Worm (Caenorhabditis elegans) whole organism, dauer: ENCODE data around the gene gcy-21.
"Not testable (repeated sequence)": the region's sequence is repeated elsewhere in the genome, so short reads cannot be mapped to it uniquely, and the experiment has no call there.

Experiments
- unc-62 ChIP-seq: sonication (generic microtip); optimal IDR thresholded peaks from 2 replicates; lab custom pipeline; 2017; ENCODE audit warnings: missing biosample characterization, missing genetic modification reagents, missing genetic modification characterization

gcy-21 gene

DNA sequence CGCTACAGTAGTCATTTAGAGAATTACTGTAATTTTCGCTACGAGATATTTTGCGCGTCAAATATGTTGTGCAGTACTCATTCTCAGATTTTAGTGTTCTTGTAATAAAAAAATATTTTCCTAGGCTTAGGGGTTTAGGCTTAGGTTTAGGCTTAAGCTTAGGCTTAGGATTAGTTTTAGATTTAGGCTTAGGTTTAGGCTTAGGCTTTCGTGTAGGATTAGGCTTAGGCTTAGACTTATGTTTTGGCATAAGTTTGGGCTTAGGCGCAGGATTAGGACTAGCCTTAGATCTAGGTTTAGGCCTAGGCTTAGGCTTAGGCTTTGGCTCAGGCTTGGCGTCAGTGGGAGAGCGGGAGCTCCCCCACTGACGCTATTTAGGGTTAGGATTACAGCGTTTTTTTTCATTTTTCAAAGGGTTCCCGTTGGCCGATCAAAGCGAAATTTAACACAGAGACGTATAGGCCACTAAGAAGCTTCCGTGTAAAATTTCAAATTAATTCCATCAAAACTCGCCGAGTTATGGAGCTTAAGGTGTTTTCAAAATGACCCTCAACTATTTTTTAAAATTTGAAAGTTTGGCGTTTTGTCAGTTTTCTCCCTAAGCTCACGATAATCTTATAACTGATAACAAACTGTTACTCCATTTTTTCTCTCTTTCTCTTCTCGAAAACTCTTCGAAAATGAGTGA is 19.9 kb upstream of the gcy-21 start, which contains the start of gene F22E5.8:
Gene F22E5.8, plus strand, starts transcription at position 638 of the 688 bp plus-strand sequence.
- TF ChIP-seq unc-62 (GFP tag; lab: Kevin White, UChicago): not testable (repeated sequence)

DNA sequence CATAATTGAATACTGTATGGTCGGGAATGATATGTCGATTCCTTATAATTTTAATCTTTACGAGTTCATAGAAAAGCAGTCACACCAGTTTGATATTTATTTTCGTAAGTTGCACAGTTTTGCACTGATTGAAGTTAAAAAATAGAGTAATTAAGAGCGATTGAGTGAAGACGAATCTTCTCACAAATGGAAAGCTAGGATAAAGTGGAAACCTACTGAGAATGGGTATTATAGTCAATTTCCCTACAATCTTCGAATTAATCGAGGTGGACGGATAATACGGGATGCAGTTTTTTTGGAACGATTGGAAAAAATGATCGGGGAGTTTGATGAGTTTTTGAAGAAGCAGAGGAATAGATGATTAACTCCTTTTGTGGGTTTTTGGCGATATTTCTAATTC is 18.5 kb upstream of the gcy-21 start, which contains the start of gene F22E5.23:
Gene F22E5.23, plus strand, starts transcription at position 301 of the 400 bp plus-strand sequence.
- no peak for TF ChIP-seq unc-62 (GFP tag; lab: Kevin White, UChicago)

ce11 chrII:2641777-2642176 is 17.7 kb upstream of the gcy-21 start, which contains the start of gene F22E5.7:
F22E5.7 (plus strand) TSS chrII:2642077.
- no peak for TF ChIP-seq unc-62 (GFP tag; lab: Kevin White, UChicago)

- TF ChIP-seq unc-62 (GFP tag; lab: Kevin White, UChicago): no peak
These were observed 15.0 kb upstream of the gcy-21 start, which contains the start of gene F22E5.11 for ce11 chrII:2644498-2644897. F22E5.11 (minus strand) TSS chrII:2644598.

DNA sequence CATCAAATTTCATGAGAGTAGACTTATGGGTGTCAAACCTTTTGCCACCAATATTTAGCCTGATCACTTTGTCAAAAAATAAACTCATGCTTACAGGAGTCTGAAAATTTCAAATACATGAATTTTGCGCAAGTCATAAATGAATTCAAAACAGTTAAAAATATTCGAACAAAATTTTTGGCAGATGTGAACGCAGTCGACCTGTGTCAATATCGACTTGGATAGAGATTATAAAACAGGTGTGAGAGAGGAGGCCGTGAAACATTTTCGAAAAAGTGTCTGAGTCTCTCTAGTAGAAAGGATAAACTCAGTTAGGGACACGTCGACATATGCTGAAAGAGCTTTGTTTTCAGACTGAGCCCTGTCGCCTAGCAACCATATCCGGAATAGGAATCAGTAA is 12.7 kb upstream of the gcy-21 start, which contains the start of gene F22E5.12:
Gene F22E5.12, minus strand, starts transcription at position 101 of the 400 bp plus-strand sequence.
- TF ChIP-seq unc-62 (GFP tag; lab: Kevin White, UChicago): not testable (repeated sequence)

DNA sequence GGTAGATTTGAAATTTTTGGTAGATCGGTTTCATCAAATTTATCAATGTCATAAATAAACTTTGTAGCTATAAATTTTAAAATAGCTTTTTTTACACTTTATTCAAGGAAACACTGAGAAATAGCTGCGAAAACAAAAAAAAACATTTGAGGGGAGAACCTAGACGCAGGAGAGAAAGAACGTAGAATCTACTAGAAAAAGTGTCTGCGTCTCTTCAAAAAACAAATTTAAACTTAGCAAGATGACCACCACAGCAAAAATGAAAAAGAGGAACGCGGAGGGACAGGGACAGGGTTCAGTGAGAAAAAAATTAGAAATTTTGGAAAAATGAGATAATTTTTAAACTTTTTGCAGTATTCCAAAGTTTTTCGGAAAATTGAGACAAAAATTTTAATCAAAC is 10.4 kb upstream of the gcy-21 start:
- TF ChIP-seq unc-62 (GFP tag; lab: Kevin White, UChicago): no peak

DNA sequence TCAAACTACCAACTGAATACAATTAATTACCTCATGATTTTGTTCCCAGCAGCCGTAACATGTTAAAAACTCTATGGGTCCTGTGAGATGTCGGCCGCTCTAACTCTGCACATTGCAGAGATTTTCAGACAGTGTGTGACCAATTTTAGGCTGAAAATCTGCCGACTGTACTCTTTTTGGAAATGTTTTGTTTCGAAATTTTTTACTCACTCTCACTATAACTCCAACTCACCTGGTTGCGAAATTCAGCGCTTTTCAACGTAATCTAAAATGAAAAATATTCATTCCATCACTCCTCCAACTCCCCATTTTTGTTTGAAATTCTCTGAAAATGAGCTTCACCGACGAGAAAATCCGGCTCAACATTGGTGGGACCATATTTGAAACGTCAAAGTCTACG is 9.9 kb upstream of the gcy-21 start, which contains the start of the genes F22E5.13 and F22E5.6:
Gene F22E5.13, minus strand, starts transcription at position 101 of the 400 bp plus-strand sequence.
Gene F22E5.6, plus strand, starts transcription at position 297 of the 400 bp plus-strand sequence.
- TF ChIP-seq unc-62 (GFP tag; lab: Kevin White, UChicago): no peak

DNA sequence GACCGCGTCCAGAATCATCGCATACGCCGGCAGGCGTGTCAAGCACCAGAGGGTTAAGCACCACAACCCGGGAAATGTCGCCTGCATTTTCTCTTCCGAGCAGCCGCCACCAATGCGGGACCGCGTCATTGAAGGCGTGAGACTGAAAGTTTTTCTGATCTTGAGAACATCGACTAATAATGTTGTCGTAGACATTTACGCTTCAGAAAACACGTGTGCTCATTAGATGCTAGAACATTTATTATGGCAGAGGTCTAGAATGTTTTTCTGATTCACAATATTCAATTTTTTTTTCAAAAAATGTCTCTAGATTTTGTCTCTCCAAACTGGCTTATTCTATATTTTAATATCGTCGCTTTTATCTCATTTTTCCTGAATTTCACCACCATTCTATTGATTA is 2.9 kb upstream of the gcy-21 start, which contains the start of gene sri-47:
Gene sri-47, plus strand, starts transcription at position 301 of the 400 bp plus-strand sequence.
- TF ChIP-seq unc-62 (GFP tag; lab: Kevin White, UChicago): no peak

DNA sequence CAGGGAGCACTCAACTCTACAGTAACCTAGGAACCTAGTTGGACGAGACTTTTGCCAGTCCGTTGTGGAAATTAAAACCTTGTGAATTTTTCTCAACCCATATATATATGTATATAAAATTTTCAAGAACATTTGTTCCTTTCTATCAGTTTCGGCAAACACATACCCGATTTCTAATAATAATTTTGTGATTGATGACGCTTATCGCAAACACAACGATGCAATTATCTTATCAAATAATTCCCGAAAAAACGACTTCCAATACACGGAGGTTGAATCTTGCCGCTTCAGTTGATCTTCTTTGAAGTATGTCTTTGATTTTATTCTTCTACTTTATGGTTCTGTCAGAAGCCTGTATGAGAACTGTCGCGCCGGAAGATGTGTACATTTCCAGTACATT is 5.6 kb downstream of the gcy-21 start, which contains the start of gene F22E5.2:
Gene F22E5.2, plus strand, starts transcription at position 301 of the 400 bp plus-strand sequence.
- not testable (repeated sequence) for TF ChIP-seq unc-62 (GFP tag; lab: Kevin White, UChicago)

DNA sequence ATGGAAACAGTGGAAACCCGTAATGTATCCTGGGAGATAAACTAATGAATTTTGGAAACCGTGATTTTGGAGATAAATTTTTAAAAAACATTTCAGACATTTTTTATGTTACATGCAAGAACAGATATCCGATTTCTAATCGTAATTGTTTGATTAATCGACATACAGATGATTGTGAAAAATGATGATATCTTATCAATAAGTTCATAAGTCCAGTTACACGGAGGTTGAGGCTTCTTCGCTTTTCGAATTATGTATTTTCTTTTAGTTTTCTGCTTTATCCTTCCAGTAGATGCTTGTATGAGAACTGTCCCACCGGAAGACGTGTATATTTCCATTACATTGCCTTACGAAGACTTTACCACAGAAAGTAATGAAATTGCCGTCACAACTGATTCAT is 6.1 kb downstream of the gcy-21 start, which contains the start of gene F22E5.22:
Gene F22E5.22, plus strand, starts transcription at position 301 of the 400 bp plus-strand sequence.
- TF ChIP-seq unc-62 (GFP tag; lab: Kevin White, UChicago): no peak

- TF ChIP-seq unc-62 (GFP tag; lab: Kevin White, UChicago): not testable (repeated sequence)
These were observed 12.9 kb downstream of the gcy-21 start, which contains the start of gene sri-57 for ce11 chrII:2672320-2672719. sri-57 (minus strand) TSS chrII:2672420.

DNA sequence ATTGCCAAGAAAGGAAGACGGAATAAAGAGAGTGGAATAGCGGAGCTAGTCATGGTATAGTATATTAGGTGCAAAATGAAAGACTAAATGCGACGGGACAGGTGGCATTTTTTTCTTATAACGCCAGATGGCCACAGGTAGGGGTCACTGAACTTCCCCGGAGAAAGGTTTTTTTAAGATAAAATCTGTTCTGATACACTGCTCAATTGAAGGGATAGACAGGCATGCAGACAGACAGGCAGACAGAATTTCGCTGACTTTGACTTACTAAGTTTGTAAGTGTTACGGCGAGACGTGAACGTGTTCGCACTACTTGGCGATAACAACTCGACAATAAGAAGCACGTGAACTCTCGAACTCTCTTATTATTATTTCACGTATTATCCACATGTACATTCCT is 14.1 kb downstream of the gcy-21 start, which contains the start of the genes F22E5.20 and F22E5.1:
Gene F22E5.20, minus strand, starts transcription at position 101 of the 400 bp plus-strand sequence.
Gene F22E5.1, plus strand, starts transcription at position 242 of the 400 bp plus-strand sequence.
- not testable (repeated sequence) for TF ChIP-seq unc-62 (GFP tag; lab: Kevin White, UChicago)

- no peak for TF ChIP-seq unc-62 (GFP tag; lab: Kevin White, UChicago)
These were observed 18.2 kb downstream of the gcy-21 start, which contains the start of gene F22E5.17 for ce11 chrII:2677534-2678168. F22E5.17 (plus strand) TSS chrII:2678041.

DNA sequence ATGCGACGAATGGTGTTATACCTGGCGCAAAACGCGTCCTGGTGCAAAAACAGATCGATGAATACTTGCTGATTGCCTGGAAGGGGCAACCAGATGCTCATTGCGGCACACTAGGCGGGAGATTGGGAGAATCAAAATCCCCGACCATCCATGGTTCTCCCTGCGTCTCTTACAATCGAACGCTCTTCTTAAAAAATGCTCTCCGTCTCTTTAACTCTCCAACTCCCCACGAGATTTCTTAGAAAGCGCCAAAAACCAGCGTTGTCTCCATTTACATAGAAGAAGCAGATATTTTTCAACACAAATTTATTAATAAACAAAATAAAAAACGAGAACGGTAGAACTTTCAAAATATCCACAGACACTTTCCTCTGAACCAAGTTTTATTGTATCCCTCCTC is 21.7 kb downstream of the gcy-21 start, which contains the start of gene F34D6.1:
Gene F34D6.1, minus strand, starts transcription at position 101 of the 400 bp plus-strand sequence.
- no peak for TF ChIP-seq unc-62 (GFP tag; lab: Kevin White, UChicago)

- no peak for TF ChIP-seq unc-62 (GFP tag; lab: Kevin White, UChicago)
These were observed 24.7 kb downstream of the gcy-21 start, which contains the start of gene ceh-87 for ce11 chrII:2684208-2684607. ceh-87 (minus strand) TSS chrII:2684308.
